Worm (Caenorhabditis elegans) whole organism, late embryonic: ENCODE measurements around the gene erd-2.1.

Source experiments
- C08G9.2 ChIP-seq: sonication (generic microtip); optimal IDR thresholded peaks from 2 replicates; lab custom pipeline; 2016; ENCODE audit warnings: mild to moderate bottlenecking, missing genetic modification characterization, moderate library complexity, missing compliant biosample characterization
- Y22D7AL.16 ChIP-seq: sonication (generic microtip); optimal IDR thresholded peaks from 2 replicates; lab custom pipeline; 2016; ENCODE audit warnings: missing genetic modification characterization, missing compliant biosample characterization
- ceh-18 ChIP-seq: sonication (generic microtip); optimal IDR thresholded peaks from 2 replicates; lab custom pipeline; 2016; ENCODE audit warnings: missing genetic modification characterization, missing compliant biosample characterization
- ceh-22 ChIP-seq: sonication (generic microtip); optimal IDR thresholded peaks from 2 replicates; lab custom pipeline; 2017; ENCODE audit warnings: missing biosample characterization, missing genetic modification characterization
- ceh-34 ChIP-seq: sonication (generic microtip); optimal IDR thresholded peaks from 2 replicates; lab custom pipeline; 2016; ENCODE audit warnings: mild to moderate bottlenecking, missing genetic modification characterization, missing compliant biosample characterization
- elt-2 ChIP-seq: sonication (generic microtip); optimal IDR thresholded peaks from 2 replicates; lab custom pipeline; 2016; ENCODE audit warnings: missing genetic modification reagents, missing genetic modification characterization, missing compliant biosample characterization
- pha-4 ChIP-seq: fragments of 150-350 bp; optimal IDR thresholded peaks from 2 replicates; lab custom pipeline; 2018; ENCODE audit warnings: missing biosample characterization, missing genetic modification reagents, missing genetic modification characterization
- pros-1 ChIP-seq: fragments of 150-350 bp; optimal IDR thresholded peaks from 2 replicates; lab custom pipeline; 2014; ENCODE audit warnings: missing biosample characterization, missing genetic modification reagents, missing genetic modification characterization
- rnt-1 ChIP-seq: sonication (generic microtip); optimal IDR thresholded peaks from 2 replicates; lab custom pipeline; 2016; ENCODE audit warnings: missing genetic modification characterization, missing compliant biosample characterization

ce11 chrX:10163212-10163611 lies 4.6 kb upstream of the erd-2.1 start:
- no peak for TF ChIP-seq elt-2 (tag; lab: Kevin White, UChicago)
- TF ChIP-seq pha-4 (tag; lab: Kevin White, UChicago): no peak
- TF ChIP-seq rnt-1 (tag; lab: Kevin White, UChicago): no peak
- no peak for TF ChIP-seq C08G9.2 (tag; lab: Kevin White, UChicago)
- TF ChIP-seq ceh-34 (tag; lab: Kevin White, UChicago): no peak
- TF ChIP-seq ceh-22 (tag; lab: Kevin White, UChicago): no peak
- no peak for TF ChIP-seq Y22D7AL.16
- TF ChIP-seq ceh-18: no peak
- no peak for TF ChIP-seq pros-1 (tag; lab: Kevin White, UChicago)
